Worm (Caenorhabditis elegans): ENCODE data around the gene fkh-4.
"Not testable (repeated sequence)": the region's sequence is repeated elsewhere in the genome, so short reads cannot be mapped to it uniquely, and the experiment has no call there.

DNA sequence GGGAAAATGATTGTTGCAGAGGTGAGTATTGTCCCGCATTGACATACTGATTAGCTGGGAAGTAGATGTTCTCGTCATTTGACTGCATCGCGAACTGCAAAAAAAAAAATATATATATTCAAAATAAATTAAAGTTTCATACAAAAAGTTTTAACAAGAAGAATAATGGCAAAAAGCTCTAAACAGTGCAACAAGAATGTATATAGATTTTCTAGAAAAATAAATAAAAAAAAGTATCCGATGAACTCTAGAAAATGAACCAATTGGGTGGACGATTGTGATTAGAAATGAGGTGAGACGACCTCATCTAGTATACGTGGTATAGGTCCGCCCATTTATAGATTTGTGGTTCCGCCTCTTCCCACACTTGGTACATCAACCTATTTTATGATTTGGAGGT lies at the start of gene fkh-4:
- TF ChIP-seq elt-3 (tag; optimal IDR thresholded peaks at IDR 0.05); ztf-1 (GFP tag; conservative IDR thresholded peaks at IDR 0.05): not testable (repeated sequence)

Data from whole organism, L2 larva.